Worm (Caenorhabditis elegans): ENCODE results near the gene ZK856.5.

ce11 chrV:10229222-10229879 is 39.4 kb upstream of the ZK856.5 start, which contains the start of the genes pyt-1 and fipr-7:
- TF ChIP-seq cog-1 (tag; optimal IDR thresholded peaks at IDR 0.05) (no peak), flt-1 (GFP tag; IDR thresholded peaks at IDR 0.05) (no peak), tab-1 (GFP tag; IDR thresholded peaks at IDR 0.05) (no peak), med-1 (GFP tag; optimal IDR thresholded peaks at IDR 0.05; ENCODE audit: insufficient read depth) (no peak), ztf-23 (GFP tag; IDR thresholded peaks at IDR 0.05) (no peak)

Measured in whole organism, midembryonic.